Worm (Caenorhabditis elegans) whole organism, L4 larva: ENCODE data around the gene C25H3.10.

ENCODE experiments used
- F44E2.7 ChIP-seq: fragments of 200-800 bp; sonication (Bioruptor generic); IDR thresholded peaks from 2 replicates; pipeline ENCODE4 v2.1.2; 2022; ENCODE audit warnings: missing genetic modification characterization, missing compliant biosample characterization
- T26A8.4 ChIP-seq: fragments of 200-800 bp; sonication (Bioruptor generic); IDR thresholded peaks from 2 replicates; pipeline ENCODE4 v1.3.6; 2022; ENCODE audit warnings: missing genetic modification characterization, missing compliant biosample characterization
- Y105C5A.15 ChIP-seq: fragments of 200-800 bp; sonication (Bioruptor generic); IDR thresholded peaks from 2 replicates; pipeline ENCODE4 v1.3.6; 2022; ENCODE audit warnings: missing genetic modification characterization, missing compliant biosample characterization
- Y75B8A.6 ChIP-seq: fragments of 200-800 bp; sonication (Bioruptor generic); IDR thresholded peaks from 2 replicates; pipeline ENCODE4 v1.3.6; 2022; ENCODE audit warnings: missing genetic modification reagents, missing genetic modification characterization, missing compliant biosample characterization
- aha-1 ChIP-seq: fragments of 150-350 bp; peaks from one replicate; lab custom pipeline; 2014; ENCODE audit warnings: missing biosample characterization, missing genetic modification characterization
- ama-1 ChIP-seq: fragments of 150-350 bp; optimal IDR thresholded peaks from 2 replicates; lab custom pipeline; 2014; ENCODE audit warnings: inconsistent platforms, mixed read lengths
- arid-1 ChIP-seq: fragments of 200-800 bp; sonication (Bioruptor generic); conservative IDR thresholded peaks from 2 replicates; pipeline ENCODE4 v1.3.6; 2022; ENCODE audit warnings: missing genetic modification reagents, missing genetic modification characterization, missing compliant biosample characterization
- ceh-32 ChIP-seq: sonication (generic microtip); optimal IDR thresholded peaks from 2 replicates; lab custom pipeline; 2016; ENCODE audit warnings: mild to moderate bottlenecking, missing genetic modification characterization, missing compliant biosample characterization; ENCODE audit not compliant: poor library complexity
- ctbp-1 ChIP-seq: fragments of 200-800 bp; sonication (Bioruptor generic); IDR thresholded peaks from 2 replicates; pipeline ENCODE4 v1.3.6; 2022; ENCODE audit warnings: missing genetic modification reagents, missing genetic modification characterization, missing compliant biosample characterization
- daf-12 ChIP-seq: fragments of 150-350 bp; optimal IDR thresholded peaks from 2 replicates; lab custom pipeline; 2014; ENCODE audit warnings: missing biosample characterization, missing genetic modification reagents, missing genetic modification characterization
- daf-19 ChIP-seq: fragments of 200-800 bp; sonication (Bioruptor generic); conservative IDR thresholded peaks from 2 replicates; pipeline ENCODE4 v1.3.6; 2022; ENCODE audit warnings: missing genetic modification characterization, missing compliant biosample characterization
- dmd-6 ChIP-seq: fragments of 200-800 bp; sonication (Bioruptor generic); IDR thresholded peaks from 2 replicates; pipeline ENCODE4 v1.3.6; 2022; ENCODE audit warnings: missing genetic modification reagents, missing genetic modification characterization, missing compliant biosample characterization
- dmd-9 ChIP-seq: fragments of 200-800 bp; sonication (Bioruptor generic); IDR thresholded peaks from 2 replicates; pipeline ENCODE4 v1.3.6; 2022; ENCODE audit warnings: missing genetic modification reagents, missing genetic modification characterization, missing compliant biosample characterization
- dpl-1 ChIP-seq: fragments of 150-350 bp; optimal IDR thresholded peaks from 2 replicates; lab custom pipeline; 2014; ENCODE audit warnings: missing biosample characterization, missing genetic modification reagents, missing genetic modification characterization
- duxl-1 ChIP-seq: sonication (generic microtip); optimal IDR thresholded peaks from 2 replicates; lab custom pipeline; 2016; ENCODE audit warnings: mild to moderate bottlenecking, missing genetic modification characterization, moderate library complexity, missing compliant biosample characterization; ENCODE audit not compliant: poor library complexity
- dve-1 ChIP-seq: sonication (generic microtip); optimal IDR thresholded peaks from 2 replicates; lab custom pipeline; 2017; ENCODE audit warnings: antibody characterized with exemption, mild to moderate bottlenecking, missing genetic modification characterization, missing compliant biosample characterization; ENCODE audit not compliant: insufficient read depth
- egl-43 ChIP-seq: fragments of 200-800 bp; sonication (Bioruptor generic); IDR thresholded peaks from 2 replicates; pipeline ENCODE4 v1.3.6; 2022; ENCODE audit warnings: missing genetic modification reagents, missing genetic modification characterization, missing compliant biosample characterization
- fos-1 ChIP-seq: fragments of 150-350 bp; optimal IDR thresholded peaks from 2 replicates; lab custom pipeline; 2014; ENCODE audit warnings: missing biosample characterization, missing genetic modification characterization
- hif-1 ChIP-seq, 2 experiments: sonication (generic microtip); optimal IDR thresholded peaks; 2 replicates each; lab custom pipeline; 2016 to 2017; ENCODE audit warnings: missing compliant biosample characterization in 2 of 2, missing genetic modification characterization in 2 of 2, missing genetic modification reagents in 2 of 2, missing genotype in 2 of 2, mild to moderate bottlenecking in 1 of 2
- hlh-11 ChIP-seq: fragments of 200-800 bp; sonication (Bioruptor generic); optimal IDR thresholded peaks from 2 replicates; lab custom pipeline; 2018; ENCODE audit warnings: mild to moderate bottlenecking, missing genetic modification characterization, missing compliant biosample characterization
- hlh-30 ChIP-seq: sonication (generic microtip); optimal IDR thresholded peaks from 2 replicates; lab custom pipeline; 2017; ENCODE audit warnings: antibody characterized with exemption, mild to moderate bottlenecking, missing genetic modification characterization, missing compliant biosample characterization; ENCODE audit not compliant: insufficient read depth
- lim-7 ChIP-seq: fragments of 200-800 bp; sonication (Bioruptor generic); IDR thresholded peaks from 2 replicates; pipeline ENCODE4 v1.3.6; 2022; ENCODE audit warnings: missing genetic modification characterization, missing compliant biosample characterization
- lin-29 ChIP-seq: fragments of 200-800 bp; sonication (Bioruptor generic); IDR thresholded peaks from 2 replicates; pipeline ENCODE4 v1.3.6; 2022; ENCODE audit warnings: missing genetic modification reagents, missing genetic modification characterization, missing compliant biosample characterization
- lin-38 ChIP-seq: fragments of 200-800 bp; sonication (Bioruptor generic); IDR thresholded peaks from 2 replicates; pipeline ENCODE4 v1.3.6; 2022; ENCODE audit warnings: missing genetic modification reagents, missing genetic modification characterization, missing compliant biosample characterization
- lsy-2 ChIP-seq, 2 experiments: fragments of 150-350 bp in 1 of 2; sonication (generic microtip) in 1 of 2; optimal IDR thresholded peaks; 2 replicates each; lab custom pipeline; 2014 to 2017; ENCODE audit warnings: missing biosample characterization in 2 of 2, missing genetic modification characterization in 2 of 2
- madf-9 ChIP-seq: fragments of 200-800 bp; sonication (Bioruptor generic); conservative IDR thresholded peaks from 2 replicates; pipeline ENCODE4 v1.3.6; 2022; ENCODE audit warnings: missing genetic modification reagents, missing genetic modification characterization, missing compliant biosample characterization
- mep-1 ChIP-seq: fragments of 150-350 bp; sonication (generic microtip); optimal IDR thresholded peaks from 3 replicates; lab custom pipeline; 2014; ENCODE audit warnings: missing biosample characterization, missing genetic modification characterization
- mes-2 ChIP-seq: sonication (generic microtip); optimal IDR thresholded peaks from 2 replicates; lab custom pipeline; 2016; ENCODE audit warnings: missing genotype, mild to moderate bottlenecking, missing genetic modification characterization, missing compliant biosample characterization; ENCODE audit not compliant: poor library complexity, severe bottlenecking
- mxl-3 ChIP-seq: fragments of 200-800 bp; sonication (Bioruptor generic); optimal IDR thresholded peaks from 2 replicates; lab custom pipeline; 2018; ENCODE audit warnings: mild to moderate bottlenecking, missing genetic modification characterization, missing compliant biosample characterization
- nhr-237 ChIP-seq: sonication (generic microtip); optimal IDR thresholded peaks from 2 replicates; lab custom pipeline; 2017; ENCODE audit warnings: missing biosample characterization, missing genetic modification characterization
- nhr-28 ChIP-seq: fragments of 150-350 bp; optimal IDR thresholded peaks from 2 replicates; lab custom pipeline; 2014; ENCODE audit warnings: missing biosample characterization, missing genetic modification characterization
- nhr-41 ChIP-seq: fragments of 200-800 bp; sonication (Bioruptor generic); IDR thresholded peaks from 2 replicates; pipeline ENCODE4 v1.3.6; 2022; ENCODE audit warnings: missing genetic modification reagents, missing genetic modification characterization, missing compliant biosample characterization
- nhr-48 ChIP-seq: sonication (generic microtip); optimal IDR thresholded peaks from 2 replicates; lab custom pipeline; 2016; ENCODE audit warnings: mild to moderate bottlenecking, missing genetic modification characterization, missing compliant biosample characterization
- nhr-6 ChIP-seq: fragments of 150-350 bp; optimal IDR thresholded peaks from 2 replicates; lab custom pipeline; 2014; ENCODE audit warnings: missing biosample characterization, missing genetic modification characterization
- nhr-77 ChIP-seq: fragments of 150-350 bp; optimal IDR thresholded peaks from 2 replicates; lab custom pipeline; 2014; ENCODE audit warnings: missing biosample characterization, missing genetic modification characterization
- set-16 ChIP-seq: fragments of 200-800 bp; sonication (Bioruptor generic); IDR thresholded peaks from 2 replicates; pipeline ENCODE4 v1.3.6; 2022; ENCODE audit warnings: missing genetic modification reagents, missing genetic modification characterization, missing compliant biosample characterization
- skn-1 ChIP-seq: fragments of 150-350 bp; optimal IDR thresholded peaks from 2 replicates; lab custom pipeline; 2014; ENCODE audit warnings: missing biosample characterization, missing genetic modification characterization
- spr-1 ChIP-seq: sonication (generic microtip); optimal IDR thresholded peaks from 2 replicates; lab custom pipeline; 2016; ENCODE audit warnings: mild to moderate bottlenecking, missing genetic modification characterization, missing compliant biosample characterization
- spr-3 ChIP-seq: fragments of 200-800 bp; sonication (Bioruptor generic); optimal IDR thresholded peaks from 2 replicates; lab custom pipeline; 2018; ENCODE audit warnings: mild to moderate bottlenecking, missing genetic modification characterization, missing compliant biosample characterization
- tra-1 ChIP-seq: fragments of 200-800 bp; sonication (Bioruptor generic); IDR thresholded peaks from 2 replicates; pipeline ENCODE4 v1.3.6; 2022; ENCODE audit warnings: missing genetic modification reagents, missing genetic modification characterization, missing compliant biosample characterization
- unc-62 ChIP-seq, 3 experiments: fragments of 150-350 bp in 1 of 3; sonication (generic microtip); optimal IDR thresholded peaks in 2 of 3; peaks in 1 of 3; 1 replicate in 1 of 3; 2 replicates in 2 of 3; lab custom pipeline; 2014 to 2017; ENCODE audit warnings: missing biosample characterization in 3 of 3, missing genetic modification characterization in 3 of 3, missing genetic modification reagents in 3 of 3, missing genotype in 1 of 3
- vab-7 ChIP-seq: fragments of 200-800 bp; sonication (Bioruptor generic); IDR thresholded peaks from 2 replicates; pipeline ENCODE4 v1.3.6; 2022; ENCODE audit warnings: missing genetic modification reagents, missing genetic modification characterization, missing compliant biosample characterization
- zfp-2 ChIP-seq: sonication (generic microtip); optimal IDR thresholded peaks from 2 replicates; lab custom pipeline; 2016; ENCODE audit warnings: mild to moderate bottlenecking, missing genetic modification characterization, missing compliant biosample characterization
- zip-2 ChIP-seq: fragments of 150-350 bp; optimal IDR thresholded peaks from 2 replicates; lab custom pipeline; 2014; ENCODE audit warnings: missing biosample characterization, missing genetic modification characterization

The C25H3.10 gene

DNA sequence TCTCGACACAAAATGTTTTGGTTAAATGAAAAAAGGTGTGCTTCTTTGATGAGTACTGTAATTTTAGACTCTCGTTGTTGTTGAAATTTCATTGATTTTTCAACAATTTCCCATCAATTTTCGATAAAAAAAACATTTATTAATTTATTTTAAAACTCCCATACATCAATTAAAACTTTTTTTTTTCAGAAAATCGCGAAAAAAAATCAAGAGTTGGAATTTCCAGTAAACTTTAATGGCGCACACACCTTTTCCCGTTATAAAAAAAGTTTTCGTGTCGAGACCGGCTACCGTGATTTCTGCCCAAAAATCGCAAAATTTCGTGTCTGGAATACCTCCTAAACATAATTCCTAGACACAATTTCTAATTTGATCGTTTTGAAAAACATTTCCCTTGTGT lies 4.0 kb downstream of the C25H3.10 start, which contains the start of gene C25H3.14:
Gene C25H3.14 (plus strand): TSS at position 301 of the 400 bp plus-strand sequence.
- TF ChIP-seq spr-1 (no peak), hlh-11 (tag; lab: Kevin White, UChicago) (no peak), duxl-1 (tag; lab: Kevin White, UChicago) (no peak), nhr-41 (no peak), ama-1 (lab: Kevin White, UChicago) (no peak), daf-19 (GFP tag; lab: Robert Waterston, UW) (no peak), madf-9 (no peak), ctbp-1 (GFP tag; lab: Robert Waterston, UW) (no peak), T26A8.4 (no peak)
- TF ChIP-seq, all 104 proteins: peak for 0

DNA sequence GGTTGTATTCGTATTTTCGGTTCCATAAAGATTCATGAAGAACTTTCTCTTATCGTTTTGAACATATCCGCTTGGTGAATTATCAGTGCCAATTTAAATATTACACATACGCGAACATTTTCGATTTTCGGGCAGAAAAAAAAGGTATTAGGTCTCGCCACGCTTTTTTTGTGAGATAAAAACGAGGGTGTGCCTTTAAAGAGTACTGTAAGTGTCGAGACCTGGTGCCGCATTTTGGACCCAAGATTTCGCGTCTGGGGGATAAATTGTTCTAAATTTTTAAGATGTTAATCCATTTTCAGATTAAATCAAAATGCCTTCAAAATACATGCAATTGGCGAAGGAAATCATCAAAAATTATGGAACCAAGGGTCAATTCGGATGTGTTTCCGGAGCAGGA lies 4.9 kb downstream of the C25H3.10 start, which contains the start of gene C25H3.3:
Gene C25H3.3 (plus strand): TSS at position 301 of the 400 bp plus-strand sequence.
- no peak for TF ChIP-seq set-16 (GFP tag; lab: Robert Waterston, UW)
- TF ChIP-seq aha-1, result peak; percentile 77

- TF ChIP-seq nhr-77 (tag; lab: Kevin White, UChicago) (no peak), dmd-6 (no peak), lin-29 (no peak), lsy-2 (tag; optimal IDR thresholded peaks at IDR 0.05; lab: Kevin White, UChicago) (peak in 1 of 2 experiments; percentile 37), Y105C5A.15 (GFP tag; lab: Robert Waterston, UW) (no peak), hlh-30 (no peak), nhr-6 (tag; lab: Kevin White, UChicago) (no peak), aha-1 (peak; percentile 75), tra-1 (no peak), unc-62 (GFP tag; optimal IDR thresholded peaks at IDR 0.05 in 1 of 2; lab: Kevin White, UChicago) (peak in 1 of 2 experiments; percentile 15), unc-62 (tag; optimal IDR thresholded peaks at IDR 0.05; lab: Kevin White, UChicago) (no peak), mes-2 (tag; lab: Kevin White, UChicago) (peak; percentile 50), nhr-48 (tag; lab: Kevin White, UChicago) (no peak), nhr-237 (no peak), spr-3 (GFP tag; lab: Kevin White, UChicago) (no peak), daf-12 (tag; lab: Kevin White, UChicago) (no peak), lin-38 (no peak), zfp-2 (tag; lab: Kevin White, UChicago) (no peak), lim-7 (GFP tag; lab: Robert Waterston, UW) (no peak), dmd-9 (GFP tag; lab: Robert Waterston, UW) (no peak), zip-2 (tag; lab: Kevin White, UChicago) (no peak), nhr-41 (no peak), fos-1 (tag; lab: Kevin White, UChicago) (no peak), mep-1 (tag; lab: Kevin White, UChicago) (peak; percentile 5)
- TF ChIP-seq, all 104 proteins: peak for 5
These were observed 7.5 kb downstream of the C25H3.10 start, which contains the start of the genes ndub-5 and eif-2D for ce11 chrII:5691216-5691771. Gene ndub-5 (minus strand): TSS chrII:5691353. Gene eif-2D (plus strand): TSS chrII:5691721.

ce11 chrII:5688959-5689358 lies 9.8 kb downstream of the C25H3.10 start, which contains the start of gene C25H3.11:
Gene C25H3.11 (minus strand): TSS chrII:5689040.
- peak; percentile 49 for TF ChIP-seq dve-1 (tag; lab: Kevin White, UChicago)
- TF ChIP-seq dpl-1 (GFP tag; lab: Kevin White, UChicago), result no peak
- TF ChIP-seq nhr-28 (tag; lab: Kevin White, UChicago), result peak; percentile 49
- peak in 1 of 2 experiments; percentile 76 for TF ChIP-seq unc-62 (GFP tag; optimal IDR thresholded peaks at IDR 0.05 in 1 of 2; lab: Kevin White, UChicago)
- TF ChIP-seq unc-62 (tag; optimal IDR thresholded peaks at IDR 0.05; lab: Kevin White, UChicago), result no peak
- 0 out of 2 replicates have a peak, but pooled peaks have one; percentile 10 for TF ChIP-seq Y75B8A.6 (GFP tag; lab: Robert Waterston, UW)
- no peak for TF ChIP-seq set-16 (GFP tag; lab: Robert Waterston, UW)
- TF ChIP-seq lim-7 (GFP tag; lab: Robert Waterston, UW), result no peak
- TF ChIP-seq skn-1 (tag; lab: Kevin White, UChicago), result no peak
- peak; percentile 49; the same call in 1 of the 2 replicates for TF ChIP-seq dmd-6
- peak in 1 of 2 experiments; percentile 52 for TF ChIP-seq hif-1 (tag; optimal IDR thresholded peaks at IDR 0.05; lab: Kevin White, UChicago)
- 0 out of 2 replicates have a peak, but pooled peaks have one; percentile 15 for TF ChIP-seq T26A8.4
- 0 out of 2 replicates have a peak, but pooled peaks have one; percentile 24 for TF ChIP-seq arid-1 (GFP tag; lab: Robert Waterston, UW)
- TF ChIP-seq mxl-3, result peak; percentile 54
- TF ChIP-seq F44E2.7 (GFP tag; lab: Robert Waterston, UW), result 0 out of 2 replicates have a peak, but pooled peaks have one; percentile 45
- peak; percentile 20; the same call in 1 of the 2 replicates for TF ChIP-seq vab-7 (GFP tag; lab: Robert Waterston, UW)
- no peak for TF ChIP-seq ceh-32 (tag; lab: Kevin White, UChicago)
- TF ChIP-seq egl-43 (GFP tag; lab: Robert Waterston, UW), result 0 out of 2 replicates have a peak, but pooled peaks have one; percentile 55
- TF ChIP-seq nhr-77 (tag; lab: Kevin White, UChicago), result peak; percentile 37
